Fruit fly (Drosophila melanogaster) whole organism, embryonic: ENCODE results near the gene CG42390.

Source experiments
- Adf1 ChIP-seq: fragments of 200-800 bp; sonication (Bioruptor generic); IDR thresholded peaks from 2 replicates; pipeline ENCODE4 v1.3.6; 2022; ENCODE audit warnings: missing biosample characterization, missing genetic modification characterization
- CG10274 ChIP-seq: fragments of 200-800 bp; sonication (Bioruptor generic); optimal IDR thresholded peaks from 3 replicates; lab custom pipeline; 2017; ENCODE audit warnings: missing biosample characterization, mild to moderate bottlenecking, missing genetic modification characterization
- CG10979 ChIP-seq: fragments of 200-800 bp; sonication (Bioruptor generic); optimal IDR thresholded peaks from 2 replicates; lab custom pipeline; 2018; ENCODE audit warnings: missing biosample characterization, mild to moderate bottlenecking, missing genetic modification characterization, moderate library complexity
- CG12942 ChIP-seq: fragments of 200-800 bp; sonication (Bioruptor generic); optimal IDR thresholded peaks from 3 replicates; lab custom pipeline; 2016; ENCODE audit warnings: missing biosample characterization, missing genetic modification characterization
- CG15514 ChIP-seq: fragments of 200-800 bp; sonication (Bioruptor generic); optimal IDR thresholded peaks from 3 replicates; lab custom pipeline; 2017; ENCODE audit warnings: missing biosample characterization, missing genetic modification characterization, mild to moderate bottlenecking, moderate library complexity, missing genetic modification reagents
- CG15601 ChIP-seq: fragments of 200-800 bp; sonication (Bioruptor generic); optimal IDR thresholded peaks from 3 replicates; lab custom pipeline; 2019; ENCODE audit warnings: missing biosample characterization, mild to moderate bottlenecking, missing genetic modification characterization, moderate library complexity
- CG17612 ChIP-seq: fragments of 200-800 bp; sonication (Bioruptor generic); IDR thresholded peaks from 2 replicates; pipeline ENCODE4 v1.3.6; 2022; ENCODE audit warnings: missing biosample characterization, missing genetic modification characterization
- CG18619 ChIP-seq: fragments of 200-800 bp; sonication (Bioruptor generic); optimal IDR thresholded peaks from 3 replicates; lab custom pipeline; 2017; ENCODE audit warnings: missing biosample characterization, mild to moderate bottlenecking, missing genetic modification characterization
- CG18764 ChIP-seq: fragments of 200-800 bp; sonication (Bioruptor generic); optimal IDR thresholded peaks from 3 replicates; lab custom pipeline; 2016; ENCODE audit warnings: missing biosample characterization, missing genetic modification characterization
- CG2120 ChIP-seq: fragments of 200-800 bp; sonication (Bioruptor generic); optimal IDR thresholded peaks from 3 replicates; lab custom pipeline; 2016; ENCODE audit warnings: missing biosample characterization, missing genetic modification characterization
- CG2199 ChIP-seq: fragments of 200-800 bp; sonication (Bioruptor generic); IDR thresholded peaks from 3 replicates; pipeline ENCODE4 v1.3.6; 2022; ENCODE audit warnings: missing biosample characterization, missing genetic modification characterization
- CG2875 ChIP-seq: fragments of 200-800 bp; sonication (Bioruptor generic); optimal IDR thresholded peaks from 2 replicates; lab custom pipeline; 2017; ENCODE audit warnings: missing biosample characterization, mild to moderate bottlenecking, missing genetic modification characterization, missing genetic modification reagents
- CG3163 ChIP-seq: fragments of 200-800 bp; sonication (Bioruptor generic); optimal IDR thresholded peaks from 3 replicates; lab custom pipeline; 2016; ENCODE audit warnings: missing biosample characterization, missing genetic modification characterization
- CG32767 ChIP-seq: fragments of 200-800 bp; sonication (Bioruptor generic); IDR thresholded peaks from 2 replicates; pipeline ENCODE4 v1.3.6; 2022; ENCODE audit warnings: missing biosample characterization, missing genetic modification characterization
- CG3995 ChIP-seq: fragments of 200-800 bp; sonication (Bioruptor generic); optimal IDR thresholded peaks from 3 replicates; lab custom pipeline; 2016; ENCODE audit warnings: missing biosample characterization, missing genetic modification characterization
- CG42726 ChIP-seq: fragments of 200-800 bp; sonication (Bioruptor generic); IDR thresholded peaks from 2 replicates; pipeline ENCODE4 v1.3.6; 2022; ENCODE audit warnings: missing biosample characterization, missing genetic modification characterization; ENCODE audit not compliant: partially characterized antibody
- CG4360 ChIP-seq: fragments of 200-800 bp; sonication (Bioruptor generic); IDR thresholded peaks from 2 replicates; pipeline ENCODE4 v1.3.6; 2022; ENCODE audit warnings: missing biosample characterization, missing genetic modification characterization
- CG4424 ChIP-seq: fragments of 200-800 bp; sonication (Bioruptor generic); optimal IDR thresholded peaks from 3 replicates; lab custom pipeline; 2016; ENCODE audit warnings: missing biosample characterization, missing genetic modification characterization
- CG7271 ChIP-seq: fragments of 200-800 bp; sonication (Bioruptor generic); optimal IDR thresholded peaks from 2 replicates; lab custom pipeline; 2018; ENCODE audit warnings: missing biosample characterization, mild to moderate bottlenecking, missing genetic modification characterization, moderate library complexity
- CG8944 ChIP-seq: fragments of 200-800 bp; sonication (Bioruptor generic); optimal IDR thresholded peaks from 3 replicates; lab custom pipeline; 2016; ENCODE audit warnings: missing biosample characterization, missing genetic modification characterization
- CTCF ChIP-seq: fragments of 200-800 bp; sonication (Bioruptor generic); optimal IDR thresholded peaks from 2 replicates; lab custom pipeline; 2017; ENCODE audit warnings: missing biosample characterization, mild to moderate bottlenecking, missing genetic modification characterization, moderate library complexity
- Dip2 ChIP-seq: fragments of 200-800 bp; sonication (Bioruptor generic); IDR thresholded peaks from 2 replicates; pipeline ENCODE4 v1.3.6; 2022; ENCODE audit warnings: missing biosample characterization, missing genetic modification characterization
- Doc2 ChIP-seq: fragments of 200-800 bp; sonication (Bioruptor generic); IDR thresholded peaks from 2 replicates; pipeline ENCODE4 v1.3.6; 2022; ENCODE audit warnings: missing biosample characterization, missing genetic modification characterization
- GATAe ChIP-seq: fragments of 200-800 bp; sonication (Bioruptor generic); conservative IDR thresholded peaks from 2 replicates; pipeline ENCODE4 v1.3.6; 2022; ENCODE audit warnings: missing biosample characterization, missing genetic modification characterization
- HHEX ChIP-seq: fragments of 200-800 bp; sonication (Bioruptor generic); optimal IDR thresholded peaks from 3 replicates; lab custom pipeline; 2017; ENCODE audit warnings: missing biosample characterization, mild to moderate bottlenecking, missing genetic modification characterization, missing genetic modification reagents
- Hsf ChIP-seq: fragments of 200-800 bp; sonication (Bioruptor generic); optimal IDR thresholded peaks from 3 replicates; lab custom pipeline; 2016; ENCODE audit warnings: missing biosample characterization, missing genetic modification characterization
- Mad ChIP-seq: fragments of 200-800 bp; sonication (Bioruptor generic); optimal IDR thresholded peaks from 2 replicates; lab custom pipeline; 2016; ENCODE audit warnings: missing biosample characterization, missing genetic modification characterization
- Nf-YC ChIP-seq: fragments of 200-800 bp; optimal IDR thresholded peaks from 3 replicates; lab custom pipeline; 2019; ENCODE audit warnings: missing biosample characterization, mild to moderate bottlenecking, missing genetic modification characterization, moderate library complexity
- Vsx1 ChIP-seq: fragments of 200-800 bp; sonication (Bioruptor generic); optimal IDR thresholded peaks from 2 replicates; lab custom pipeline; 2017; ENCODE audit warnings: missing biosample characterization, mild to moderate bottlenecking, missing genetic modification characterization, missing genetic modification reagents
- chinmo ChIP-seq: fragments of 200-800 bp; sonication (Bioruptor generic); IDR thresholded peaks from 4 replicates; pipeline ENCODE4 v1.3.6; 2022; ENCODE audit warnings: missing biosample characterization, missing genetic modification characterization; ENCODE audit not compliant: partially characterized antibody
- dmrt99B ChIP-seq: fragments of 200-800 bp; sonication (Bioruptor generic); optimal IDR thresholded peaks from 2 replicates; lab custom pipeline; 2018; ENCODE audit warnings: missing biosample characterization, mild to moderate bottlenecking, missing genetic modification characterization, moderate library complexity
- esg ChIP-seq: fragments of 200-800 bp; sonication (Bioruptor generic); conservative IDR thresholded peaks from 2 replicates; pipeline ENCODE4 v1.3.6; 2022; ENCODE audit warnings: missing biosample characterization, missing genetic modification characterization
- fd3F ChIP-seq: fragments of 200-800 bp; sonication (Bioruptor generic); optimal IDR thresholded peaks from 2 replicates; lab custom pipeline; 2018; ENCODE audit warnings: missing biosample characterization, mild to moderate bottlenecking, missing genetic modification characterization, moderate library complexity
- hbn ChIP-seq: fragments of 200-800 bp; sonication (Bioruptor generic); IDR thresholded peaks from 2 replicates; pipeline ENCODE4 v1.3.6; 2022; ENCODE audit warnings: missing biosample characterization, missing genetic modification characterization; ENCODE audit not compliant: partially characterized antibody
- mld ChIP-seq: fragments of 200-800 bp; sonication (Bioruptor generic); IDR thresholded peaks from 3 replicates; pipeline ENCODE4 v1.3.6; 2022; ENCODE audit warnings: missing biosample characterization, missing genetic modification characterization; ENCODE audit not compliant: partially characterized antibody
- nau ChIP-seq: fragments of 200-800 bp; sonication (Bioruptor generic); optimal IDR thresholded peaks from 3 replicates; lab custom pipeline; 2017; ENCODE audit warnings: missing biosample characterization, mild to moderate bottlenecking, missing genetic modification characterization, missing genetic modification reagents
- org-1 ChIP-seq: fragments of 200-800 bp; sonication (Bioruptor generic); optimal IDR thresholded peaks from 2 replicates; lab custom pipeline; 2017; ENCODE audit warnings: missing biosample characterization, missing genetic modification characterization
- otp ChIP-seq: fragments of 200-800 bp; sonication (Bioruptor generic); IDR thresholded peaks from 3 replicates; pipeline ENCODE4, ENCODE4 v1.3.6; 2022; ENCODE audit warnings: missing biosample characterization, missing genetic modification characterization
- phol ChIP-seq: fragments of 200-800 bp; sonication (Bioruptor generic); optimal IDR thresholded peaks from 3 replicates; lab custom pipeline; 2018; ENCODE audit warnings: missing biosample characterization, mild to moderate bottlenecking, missing genetic modification characterization, moderate library complexity
- row ChIP-seq: fragments of 200-800 bp; sonication (Bioruptor generic); IDR thresholded peaks from 3 replicates; pipeline ENCODE4 v1.3.6; 2022; ENCODE audit warnings: missing biosample characterization, missing genetic modification characterization
- sd ChIP-seq: fragments of 200-800 bp; sonication (Bioruptor generic); optimal IDR thresholded peaks from 3 replicates; lab custom pipeline; 2018; ENCODE audit warnings: missing biosample characterization, mild to moderate bottlenecking, missing genetic modification characterization, moderate library complexity
- sens ChIP-seq: fragments of 200-800 bp; sonication (Bioruptor generic); peaks from one replicate; lab custom pipeline; 2016; ENCODE audit warnings: missing biosample characterization, missing genetic modification characterization
- seq ChIP-seq: fragments of 200-800 bp; sonication (Bioruptor generic); IDR thresholded peaks from 2 replicates; pipeline ENCODE4 v1.3.6; 2022; ENCODE audit warnings: missing biosample characterization, missing genetic modification characterization
- sima ChIP-seq: fragments of 200-800 bp; sonication (Bioruptor generic); optimal IDR thresholded peaks from 2 replicates; lab custom pipeline; 2016; ENCODE audit warnings: missing biosample characterization, missing genetic modification characterization
- sisA ChIP-seq: fragments of 200-800 bp; sonication (Bioruptor generic); IDR thresholded peaks from 2 replicates; pipeline ENCODE4 v1.3.6; 2022; ENCODE audit warnings: missing biosample characterization, missing genetic modification characterization
- tap ChIP-seq: fragments of 200-800 bp; optimal IDR thresholded peaks from 3 replicates; lab custom pipeline; 2019; ENCODE audit warnings: missing biosample characterization, mild to moderate bottlenecking, missing genetic modification characterization, moderate library complexity
- trem ChIP-seq: fragments of 200-800 bp; optimal IDR thresholded peaks from 3 replicates; lab custom pipeline; 2019; ENCODE audit warnings: missing biosample characterization, mild to moderate bottlenecking, missing genetic modification characterization, moderate library complexity
- ttk ChIP-seq: fragments of 200-800 bp; sonication (Bioruptor generic); IDR thresholded peaks from 2 replicates; pipeline ENCODE4 v2.1.2; 2022; ENCODE audit warnings: missing biosample characterization, missing genetic modification characterization
- twi ChIP-seq: fragments of 200-800 bp; optimal IDR thresholded peaks from 2 replicates; lab custom pipeline; 2019; ENCODE audit warnings: missing biosample characterization, mild to moderate bottlenecking, missing genetic modification characterization, moderate library complexity
- vnd ChIP-seq: fragments of 200-800 bp; sonication (Bioruptor generic); IDR thresholded peaks from 3 replicates; pipeline ENCODE4 v1.3.6; 2022; ENCODE audit warnings: missing biosample characterization, missing genetic modification characterization; ENCODE audit not compliant: partially characterized antibody
- wor ChIP-seq: fragments of 200-800 bp; sonication (Bioruptor generic); IDR thresholded peaks from 2 replicates; pipeline ENCODE4 v1.3.6; 2022; ENCODE audit warnings: missing biosample characterization, missing genetic modification characterization
- zfh2 ChIP-seq: fragments of 200-800 bp; sonication (Bioruptor generic); optimal IDR thresholded peaks from 2 replicates; lab custom pipeline; 2016; ENCODE audit warnings: missing biosample characterization, missing genetic modification characterization

CG42390 gene

DNA sequence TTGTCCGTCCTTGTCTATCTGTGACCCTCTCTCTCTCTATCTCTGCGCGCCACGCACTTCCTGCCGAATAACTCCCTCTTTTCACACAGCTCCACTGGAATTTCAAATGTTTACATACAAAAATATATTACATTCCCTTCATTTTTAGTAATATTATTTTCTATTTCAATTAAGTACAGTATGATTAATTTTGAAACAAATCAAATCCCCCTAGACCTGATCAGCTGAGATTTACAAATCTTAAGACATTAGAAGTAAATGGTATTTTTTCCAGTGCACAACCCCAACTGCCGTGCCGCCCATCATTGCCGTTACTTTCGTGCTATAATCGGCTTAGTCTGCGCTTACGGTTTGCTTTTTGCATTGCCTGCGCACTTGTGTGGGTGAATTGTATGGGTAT lies 11.5 kb upstream of the CG42390 start (continued):
- TF ChIP-seq CG2120, result peak; percentile 67
- TF ChIP-seq HHEX (GFP tag; lab: Kevin White, UChicago), result peak; percentile 68
- TF ChIP-seq CG7271, result no peak
- no peak for TF ChIP-seq CG42726 (GFP tag; lab: Robert Waterston, UW)
- no peak for TF ChIP-seq otp (GFP tag; lab: Robert Waterston, UW)
- TF ChIP-seq wor (GFP tag; lab: Robert Waterston, UW), result no peak
- TF ChIP-seq sisA, result 0 out of 2 replicates have a peak, but pooled peaks have one; percentile 42
- TF ChIP-seq twi (tag; lab: Kevin White, UChicago), result no peak
- TF ChIP-seq seq (GFP tag; lab: Robert Waterston, UW), result peak; percentile 54; the same call in 1 of the 2 replicates
- no peak for TF ChIP-seq CG10979 (tag; lab: Kevin White, UChicago)
- no peak for TF ChIP-seq esg (GFP tag; lab: Robert Waterston, UW)
- TF ChIP-seq CG17612 (GFP tag; lab: Robert Waterston, UW), result no peak
- TF ChIP-seq Nf-YC (tag; lab: Kevin White, UChicago), result no peak
- peak; percentile 73 for TF ChIP-seq dmrt99B (tag; lab: Kevin White, UChicago)
- peak; percentile 43 for TF ChIP-seq tap (tag; lab: Kevin White, UChicago)
- no peak for TF ChIP-seq CG2199
- no peak for TF ChIP-seq vnd (GFP tag; lab: Robert Waterston, UW)
- no peak for TF ChIP-seq CG8944
- TF ChIP-seq CG32767 (GFP tag; lab: Robert Waterston, UW), result no peak
- TF ChIP-seq org-1 (GFP tag; lab: Kevin White, UChicago), result peak; percentile 36
- no peak for TF ChIP-seq sima (GFP tag; lab: Kevin White, UChicago)
- TF ChIP-seq ttk (GFP tag; lab: Robert Waterston, UW), result peak; percentile 58; the same call in 1 of the 2 replicates
- no peak for TF ChIP-seq GATAe (GFP tag; lab: Robert Waterston, UW)
- TF ChIP-seq Vsx1 (GFP tag; lab: Kevin White, UChicago), result no peak
- TF ChIP-seq hbn (GFP tag; lab: Robert Waterston, UW), result no peak
- no peak for TF ChIP-seq Adf1 (GFP tag; lab: Robert Waterston, UW)
- no peak for TF ChIP-seq CTCF (GFP tag; lab: Kevin White, UChicago)
- TF ChIP-seq Hsf (GFP tag; lab: Kevin White, UChicago), result peak; percentile 12
- TF ChIP-seq Dip2, result no peak
- TF ChIP-seq trem, result no peak
- no peak for TF ChIP-seq chinmo (GFP tag; lab: Robert Waterston, UW)
- no peak for TF ChIP-seq Mad (GFP tag; lab: Kevin White, UChicago)
- TF ChIP-seq phol (tag; lab: Kevin White, UChicago), result peak; percentile 32
- TF ChIP-seq Doc2, result no peak
- TF ChIP-seq mld, result no peak
- peak; percentile 46 for TF ChIP-seq CG15514 (GFP tag; lab: Kevin White, UChicago)
- no peak for TF ChIP-seq CG3995 (GFP tag; lab: Kevin White, UChicago)
- TF ChIP-seq row (GFP tag; lab: Robert Waterston, UW), result peak; percentile 76; the same call in 2 of the 3 replicates
- TF ChIP-seq nau (GFP tag; lab: Kevin White, UChicago), result no peak
- TF ChIP-seq CG12942 (GFP tag; lab: Kevin White, UChicago), result no peak
- peak; percentile 62 for TF ChIP-seq sens
- TF ChIP-seq CG18764 (GFP tag; lab: Kevin White, UChicago), result no peak
- TF ChIP-seq zfh2 (GFP tag; lab: Kevin White, UChicago), result no peak
- peak; percentile 26 for TF ChIP-seq fd3F (GFP tag; lab: Kevin White, UChicago)
- peak; percentile 58 for TF ChIP-seq CG4424 (GFP tag; lab: Kevin White, UChicago)
- TF ChIP-seq sd, result no peak
- TF ChIP-seq CG15601, result no peak
- TF ChIP-seq CG2875, result no peak
- TF ChIP-seq CG18619 (GFP tag; lab: Kevin White, UChicago), result peak; percentile 8
- peak; percentile 15 for TF ChIP-seq CG10274
- no peak for TF ChIP-seq CG4360
- TF ChIP-seq CG3163, result no peak
